Fruit fly (Drosophila melanogaster): ENCODE measurements around the gene eRF1.

The eRF1 gene

DNA sequence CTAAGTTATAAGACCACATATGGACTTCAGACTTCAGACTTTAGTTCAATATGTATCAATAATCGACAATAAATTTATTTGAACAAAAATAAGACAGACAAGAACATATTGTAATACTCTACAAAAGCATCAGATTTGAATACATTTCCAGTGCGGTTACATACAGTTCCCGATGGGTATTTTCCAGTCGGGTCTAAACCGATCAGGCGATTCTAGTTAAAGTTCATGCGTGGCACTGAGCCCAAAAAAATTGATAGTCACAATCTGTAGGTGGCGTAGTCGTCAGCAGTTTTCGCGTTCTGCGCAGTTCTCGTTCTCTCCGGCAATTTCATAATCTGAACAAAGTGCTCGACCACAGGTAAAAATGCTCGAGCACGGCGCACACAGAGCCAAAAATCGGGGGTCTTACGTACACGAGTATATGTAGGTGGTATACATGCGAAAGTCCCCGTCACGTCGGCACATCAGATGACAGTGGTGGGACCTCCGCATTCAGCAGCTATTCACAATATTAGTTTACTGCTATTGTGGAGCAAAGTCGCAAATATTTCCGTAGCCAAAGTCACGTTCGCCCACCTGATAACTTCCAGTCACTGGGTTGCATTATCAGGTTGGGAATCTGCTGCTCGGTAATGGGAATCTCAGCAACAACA, 47.2 kb downstream of the eRF1 start (continued):
- TF ChIP-seq CG3163 (GFP tag; optimal IDR thresholded peaks at IDR 0.05) (peak; percentile 17), sens-2 (GFP tag; IDR thresholded peaks at IDR 0.05) (no peak), CG13624 (GFP tag; optimal IDR thresholded peaks at IDR 0.05) (peak; percentile 85), cwo (GFP tag; optimal IDR thresholded peaks at IDR 0.05) (peak; percentile 85), CG12942 (GFP tag; optimal IDR thresholded peaks at IDR 0.05) (no peak), CG10654 (GFP tag; optimal IDR thresholded peaks at IDR 0.05) (no peak), Ptx1 (GFP tag; IDR thresholded peaks at IDR 0.05) (peak; percentile 49), pfk (GFP tag; optimal IDR thresholded peaks at IDR 0.05) (peak; percentile 58), CG3847 (GFP tag; IDR thresholded peaks at IDR 0.05) (no peak), pb (GFP tag; optimal IDR thresholded peaks at IDR 0.05) (no peak), ash1 (GFP tag; optimal IDR thresholded peaks at IDR 0.05) (no peak), sima (GFP tag; optimal IDR thresholded peaks at IDR 0.05) (no peak), CG18619 (GFP tag; optimal IDR thresholded peaks at IDR 0.05) (peak; percentile 14), sr (GFP tag; IDR thresholded peaks at IDR 0.05) (no peak), B-H1 (GFP tag; IDR thresholded peaks at IDR 0.05) (no peak), CG14710 (tag; optimal IDR thresholded peaks at IDR 0.05) (no peak), Hr78 (GFP tag; optimal IDR thresholded peaks at IDR 0.05) (no peak), corto (GFP tag; optimal IDR thresholded peaks at IDR 0.05) (no peak), CG42726 (GFP tag; IDR thresholded peaks at IDR 0.05; ENCODE audit: partially characterized antibody) (no peak), Dbx (GFP tag; IDR thresholded peaks at IDR 0.05) (0 out of 3 replicates have a peak, but pooled peaks have one; percentile 46), Nf-YC (tag; optimal IDR thresholded peaks at IDR 0.05) (peak; percentile 33), sens (GFP tag) (peak; percentile 52), vvl (GFP tag; IDR thresholded peaks at IDR 0.05) (peak; percentile 25; the same call in 1 of the 2 replicates), Xrp1 (GFP tag; IDR thresholded peaks at IDR 0.05) (no peak), lov (optimal IDR thresholded peaks at IDR 0.05) (no peak), lov (GFP tag; IDR thresholded peaks at IDR 0.05) (no peak), Jarid2 (GFP tag; optimal IDR thresholded peaks at IDR 0.05) (no peak), CG1603 (tag; optimal IDR thresholded peaks at IDR 0.05) (no peak), Drgx (GFP tag; IDR thresholded peaks at IDR 0.05) (0 out of 2 replicates have a peak, but pooled peaks have one; percentile 38), slou (GFP tag; optimal IDR thresholded peaks at IDR 0.05) (no peak), CG4282 (GFP tag; optimal IDR thresholded peaks at IDR 0.05) (no peak), ab (GFP tag; optimal IDR thresholded peaks at IDR 0.05) (peak; percentile 39), h (optimal IDR thresholded peaks at IDR 0.05) (no peak), croc (GFP tag; conservative IDR thresholded peaks at IDR 0.05) (no peak), unc-4 (GFP tag; IDR thresholded peaks at IDR 0.05; ENCODE audit: partially characterized antibody) (no peak), Deaf1 (tag; optimal IDR thresholded peaks at IDR 0.05) (peak; percentile 37), HmgD (GFP tag; optimal IDR thresholded peaks at IDR 0.05) (no peak), CG2202 (tag; optimal IDR thresholded peaks at IDR 0.05) (no peak), Sin3A (optimal IDR thresholded peaks at IDR 0.05) (no peak), CG15696 (tag; optimal IDR thresholded peaks at IDR 0.05) (no peak), CG3838 (GFP tag; optimal IDR thresholded peaks at IDR 0.05) (no peak), CG18476 (GFP tag; optimal IDR thresholded peaks at IDR 0.05) (peak; percentile 31), oc (tag; optimal IDR thresholded peaks at IDR 0.05) (no peak), vfl (GFP tag; optimal IDR thresholded peaks at IDR 0.05) (peak; percentile 30), HHEX (GFP tag; optimal IDR thresholded peaks at IDR 0.05) (no peak), luna (GFP tag; optimal IDR thresholded peaks at IDR 0.05) (no peak), CG14050 (GFP tag; IDR thresholded peaks at IDR 0.05) (no peak), MESR4 (GFP tag; optimal IDR thresholded peaks at IDR 0.05) (no peak), D19A (tag; optimal IDR thresholded peaks at IDR 0.05) (peak; percentile 63), D19B (GFP tag; optimal IDR thresholded peaks at IDR 0.05) (peak; percentile 99), CG14014 (GFP tag; IDR thresholded peaks at IDR 0.05) (no peak), Neu2 (GFP tag; optimal IDR thresholded peaks at IDR 0.05; ENCODE audit: borderline replicate concordance) (no peak)

Measured in whole organism, embryonic.